Worm (Caenorhabditis elegans) whole organism, L3 larva: ENCODE results near the gene bcmo-2.

Experiments
- ZK546.5 ChIP-seq: sonication (generic microtip); optimal IDR thresholded peaks from 2 replicates; lab custom pipeline; 2017; ENCODE audit warnings: missing biosample characterization, missing genetic modification characterization
- ama-1 ChIP-seq: fragments of 150-350 bp; optimal IDR thresholded peaks from 2 replicates; lab custom pipeline; 2018
- ceh-82 ChIP-seq: fragments of 150-350 bp; optimal IDR thresholded peaks from 2 replicates; lab custom pipeline; 2014; ENCODE audit warnings: missing biosample characterization, missing genetic modification characterization
- elt-1 ChIP-seq: fragments of 150-350 bp; optimal IDR thresholded peaks from 2 replicates; lab custom pipeline; 2014; ENCODE audit warnings: missing biosample characterization, missing genetic modification characterization
- elt-3 ChIP-seq, 3 experiments: fragments of 150-350 bp in 1 of 3; sonication (generic microtip) in 2 of 3; optimal IDR thresholded peaks; 2 replicates in 2 of 3; 4 replicates in 1 of 3; lab custom pipeline; 2014 to 2017; ENCODE audit warnings: missing biosample characterization in 3 of 3, missing genetic modification characterization in 3 of 3
- nhr-12 ChIP-seq: fragments of 150-350 bp; optimal IDR thresholded peaks from 2 replicates; lab custom pipeline; 2014; ENCODE audit warnings: missing biosample characterization, missing genetic modification characterization
- nhr-43 ChIP-seq: sonication (generic microtip); optimal IDR thresholded peaks from 2 replicates; lab custom pipeline; 2016; ENCODE audit warnings: mild to moderate bottlenecking, missing genetic modification characterization, missing compliant biosample characterization; ENCODE audit not compliant: poor library complexity, severe bottlenecking
- skn-1 ChIP-seq: fragments of 150-350 bp; optimal IDR thresholded peaks from 2 replicates; lab custom pipeline; 2014; ENCODE audit warnings: missing biosample characterization, missing genetic modification characterization
- snpc-4 ChIP-seq: fragments of 150-350 bp; optimal IDR thresholded peaks from 2 replicates; lab custom pipeline; 2014; ENCODE audit warnings: missing biosample characterization, missing genetic modification characterization

- TF ChIP-seq skn-1 (tag; lab: Kevin White, UChicago) (no peak), nhr-12 (tag; lab: Kevin White, UChicago) (no peak), nhr-43 (tag; lab: Kevin White, UChicago) (no peak), ama-1 (lab: Kevin White, UChicago) (no peak), elt-3 (tag; optimal IDR thresholded peaks at IDR 0.05; lab: Kevin White, UChicago) (no peak), snpc-4 (tag; lab: Kevin White, UChicago) (no peak), elt-1 (tag; lab: Kevin White, UChicago) (no peak), ZK546.5 (tag; lab: Kevin White, UChicago) (no peak), ceh-82 (tag; lab: Kevin White, UChicago) (no peak)
These were observed 20.6 kb upstream of the bcmo-2 start for ce11 chrII:3931230-3931629.
